Fruit fly (Drosophila melanogaster) whole organism, wandering third instar larva: Measurements from ENCODE around the gene CG14414.

Experiments used
- Abd-B ChIP-seq: fragments of >200 bp; optimal IDR thresholded peaks from 2 replicates; lab custom pipeline; 2017; ENCODE audit warnings: missing biosample characterization, missing genetic modification characterization
- CG32264 ChIP-seq: fragments of 200-800 bp; sonication (Bioruptor generic); optimal IDR thresholded peaks from 2 replicates; lab custom pipeline; 2016; ENCODE audit warnings: missing biosample characterization, missing genetic modification characterization
- CG9705 ChIP-seq: fragments of 200-800 bp; sonication (Bioruptor generic); optimal IDR thresholded peaks from 2 replicates; lab custom pipeline; 2018; ENCODE audit warnings: missing biosample characterization, mild to moderate bottlenecking, missing genetic modification characterization
- Dfd ChIP-seq: fragments of >200 bp; optimal IDR thresholded peaks from 2 replicates; lab custom pipeline; 2017; ENCODE audit warnings: missing biosample characterization, missing genetic modification characterization
- Dif ChIP-seq: fragments of 200-275, 200-300 bp; sonication (Bioruptor generic); optimal IDR thresholded peaks from 2 replicates; lab custom pipeline; 2018; ENCODE audit warnings: missing biosample characterization, missing genetic modification characterization; ENCODE audit not compliant: partially characterized antibody
- GATAd ChIP-seq: sonication (Bioruptor generic); optimal IDR thresholded peaks from 2 replicates; lab custom pipeline; 2016; ENCODE audit warnings: missing biosample characterization, missing genetic modification characterization
- HLH106 ChIP-seq: fragments of 200-800 bp; optimal IDR thresholded peaks from 3 replicates; lab custom pipeline; 2019; ENCODE audit warnings: missing biosample characterization, mild to moderate bottlenecking, missing genetic modification characterization, moderate library complexity
- Hnf4 ChIP-seq: fragments of 200-800 bp; sonication (Bioruptor generic); optimal IDR thresholded peaks from 2 replicates; lab custom pipeline; 2016; ENCODE audit warnings: missing biosample characterization, mild to moderate bottlenecking, missing genetic modification characterization
- Hr78 ChIP-seq: fragments of >200 bp; optimal IDR thresholded peaks from 2 replicates; lab custom pipeline; 2017; ENCODE audit warnings: missing biosample characterization, missing genetic modification characterization
- Hr83 ChIP-seq: fragments of 200-300 bp; sonication (Bioruptor generic); optimal IDR thresholded peaks from 2 replicates; lab custom pipeline; 2016; ENCODE audit warnings: missing biosample characterization, mild to moderate bottlenecking, missing genetic modification characterization, moderate library complexity; ENCODE audit not compliant: poor library complexity, severe bottlenecking
- Jra ChIP-seq: sonication (Bioruptor generic); optimal IDR thresholded peaks from 2 replicates; lab custom pipeline; 2016; ENCODE audit warnings: missing biosample characterization, missing genetic modification characterization
- Mio ChIP-seq: sonication (Bioruptor generic); optimal IDR thresholded peaks from 2 replicates; lab custom pipeline; 2016; ENCODE audit warnings: missing biosample characterization, missing genetic modification characterization
- Myc ChIP-seq: fragments of >200 bp; optimal IDR thresholded peaks from 2 replicates; lab custom pipeline; 2017
- N ChIP-seq: fragments of >200 bp; optimal IDR thresholded peaks from 2 replicates; lab custom pipeline; 2018; ENCODE audit warnings: missing biosample characterization, missing external identifiers, missing genetic modification characterization
- Rel ChIP-seq, 2 experiments: fragments of 200-800 bp; sonication (Bioruptor generic) in 1 of 2; optimal IDR thresholded peaks; 2 replicates in 1 of 2; 3 replicates in 1 of 2; lab custom pipeline; 2016 to 2019; ENCODE audit warnings: mild to moderate bottlenecking in 2 of 2, missing biosample characterization in 2 of 2, missing genetic modification characterization in 2 of 2, moderate library complexity in 1 of 2
- Sp1 ChIP-seq: fragments of 200-800 bp; sonication (Bioruptor generic); optimal IDR thresholded peaks from 3 replicates; lab custom pipeline; 2019; ENCODE audit warnings: missing biosample characterization, mild to moderate bottlenecking, missing genetic modification characterization, moderate library complexity
- br ChIP-seq: fragments of 200-800 bp; sonication (Bioruptor generic); optimal IDR thresholded peaks from 2 replicates; lab custom pipeline; 2016; ENCODE audit warnings: missing biosample characterization, missing genetic modification characterization
- brk ChIP-seq: fragments of 200-800 bp; sonication (Bioruptor generic); optimal IDR thresholded peaks from 2 replicates; lab custom pipeline; 2016; ENCODE audit warnings: missing biosample characterization, mild to moderate bottlenecking, missing genetic modification characterization
- dl ChIP-seq, 2 experiments: fragments of 175-275, 200-275 bp in 1 of 2; fragments of 200-275 bp in 1 of 2; sonication (Bioruptor generic); optimal IDR thresholded peaks; lab custom pipeline; 2018; ENCODE audit warnings: mild to moderate bottlenecking in 2 of 2, missing biosample characterization in 2 of 2, missing genetic modification characterization in 2 of 2, moderate library complexity in 2 of 2; ENCODE audit not compliant: partially characterized antibody in 2 of 2, insufficient read depth in 1 of 2
- dmrt93B ChIP-seq: fragments of 200-800 bp; sonication (Bioruptor generic); optimal IDR thresholded peaks from 2 replicates; lab custom pipeline; 2018; ENCODE audit warnings: missing biosample characterization, mild to moderate bottlenecking, missing genetic modification characterization
- dsf ChIP-seq: sonication (Bioruptor generic); optimal IDR thresholded peaks from 2 replicates; lab custom pipeline; 2016; ENCODE audit warnings: missing biosample characterization, missing genetic modification characterization, borderline replicate concordance
- ey ChIP-seq: fragments of 200-800 bp; sonication (Bioruptor generic); optimal IDR thresholded peaks from 2 replicates; lab custom pipeline; 2016; ENCODE audit warnings: missing biosample characterization, missing genetic modification characterization
- foxo ChIP-seq, 2 experiments: fragments of 200-800 bp; sonication (Bioruptor generic); optimal IDR thresholded peaks; 2 replicates in 1 of 2; 3 replicates in 1 of 2; lab custom pipeline; 2016 to 2017; ENCODE audit warnings: missing biosample characterization in 2 of 2, missing genetic modification characterization in 2 of 2
- fru ChIP-seq: fragments of 200-800 bp; sonication (Bioruptor generic); optimal IDR thresholded peaks from 3 replicates; lab custom pipeline; 2016; ENCODE audit warnings: missing biosample characterization, mild to moderate bottlenecking, missing genetic modification characterization
- h ChIP-seq: fragments of 200-800 bp; sonication (Bioruptor generic); optimal IDR thresholded peaks from 3 replicates; lab custom pipeline; 2016; ENCODE audit warnings: missing biosample characterization, mild to moderate bottlenecking, missing genetic modification characterization
- jim ChIP-seq: fragments of 175-275, 200-325 bp; sonication (Bioruptor generic); optimal IDR thresholded peaks from 2 replicates; lab custom pipeline; 2016; ENCODE audit warnings: missing biosample characterization, mild to moderate bottlenecking, missing genetic modification characterization
- lola ChIP-seq: fragments of >200 bp; optimal IDR thresholded peaks from 2 replicates; lab custom pipeline; 2017; ENCODE audit warnings: missing biosample characterization, missing genetic modification characterization
- pan ChIP-seq: fragments of >200 bp; optimal IDR thresholded peaks from 2 replicates; lab custom pipeline; 2017
- psq ChIP-seq: fragments of 200-800 bp; sonication (Bioruptor generic); optimal IDR thresholded peaks from 3 replicates; lab custom pipeline; 2017; ENCODE audit warnings: missing biosample characterization, mild to moderate bottlenecking, missing genetic modification characterization, moderate library complexity
- rgr ChIP-seq: fragments of 200-800 bp; sonication (Bioruptor generic); optimal IDR thresholded peaks from 3 replicates; lab custom pipeline; 2016; ENCODE audit warnings: missing biosample characterization, mild to moderate bottlenecking, missing genetic modification characterization
- sv ChIP-seq: fragments of 200-800 bp; sonication (Bioruptor generic); optimal IDR thresholded peaks from 3 replicates; lab custom pipeline; 2016; ENCODE audit warnings: missing biosample characterization, missing genetic modification characterization
- tai ChIP-seq: sonication (Bioruptor generic); optimal IDR thresholded peaks from 2 replicates; lab custom pipeline; 2016; ENCODE audit warnings: missing biosample characterization, missing genetic modification characterization
- usp ChIP-seq: fragments of >200 bp; optimal IDR thresholded peaks from 2 replicates; lab custom pipeline; 2017; ENCODE audit warnings: missing biosample characterization, missing genetic modification characterization
- woc ChIP-seq: sonication (Bioruptor generic); optimal IDR thresholded peaks from 2 replicates; lab custom pipeline; 2016; ENCODE audit warnings: missing biosample characterization, mild to moderate bottlenecking, missing genetic modification characterization

The CG14414 gene

dm6 chrX:14588996-14589621 is 8.7 kb downstream of the CG14414 start:
- no peak for TF ChIP-seq Hnf4
- no peak for TF ChIP-seq Mio (GFP tag; lab: Kevin White, UChicago)
- no peak for TF ChIP-seq Sp1 (GFP tag; lab: Kevin White, UChicago)
- TF ChIP-seq Hr83: no peak
- TF ChIP-seq dsf: no peak
- TF ChIP-seq woc (GFP tag; lab: Kevin White, UChicago): no peak
- no peak for TF ChIP-seq jim (GFP tag; lab: Kevin White, UChicago)
- TF ChIP-seq foxo (GFP tag; optimal IDR thresholded peaks at IDR 0.05; lab: Kevin White, UChicago): no peak
- TF ChIP-seq GATAd (GFP tag; lab: Kevin White, UChicago): no peak
- no peak for TF ChIP-seq Abd-B
- TF ChIP-seq tai (GFP tag; lab: Kevin White, UChicago): no peak
- no peak for TF ChIP-seq CG32264 (GFP tag; lab: Kevin White, UChicago)
- TF ChIP-seq Dif (GFP tag; lab: Kevin White, UChicago): no peak
- no peak for TF ChIP-seq rgr
- TF ChIP-seq Dfd (GFP tag; lab: Kevin White, UChicago): no peak
- no peak for TF ChIP-seq Jra
- TF ChIP-seq Rel (GFP tag; optimal IDR thresholded peaks at IDR 0.05; lab: Kevin White, UChicago): no peak
- TF ChIP-seq Rel (tag; optimal IDR thresholded peaks at IDR 0.05; lab: Kevin White, UChicago): no peak
- no peak for TF ChIP-seq dmrt93B (GFP tag; lab: Kevin White, UChicago)
- TF ChIP-seq h: no peak
- TF ChIP-seq brk (GFP tag; lab: Kevin White, UChicago): no peak

DNA sequence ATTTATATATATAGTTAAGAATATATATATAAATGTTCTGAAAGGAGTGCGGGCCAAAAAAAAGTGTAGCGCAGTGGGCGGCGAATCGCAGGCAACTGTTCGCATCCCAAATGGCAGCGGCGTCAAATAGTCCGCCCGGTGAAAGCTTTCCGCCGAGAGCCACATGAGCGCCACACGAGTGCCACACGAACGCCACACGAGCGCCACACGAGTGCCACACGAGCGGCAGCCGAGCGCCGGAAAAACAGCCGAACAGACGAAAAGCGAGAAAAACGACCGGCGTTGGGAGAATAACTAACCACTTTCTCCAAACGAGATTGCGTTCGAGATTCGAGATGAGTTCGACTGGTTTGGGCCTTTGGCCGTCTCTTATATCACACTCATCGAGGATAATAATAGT is 11.1 kb downstream of the CG14414 start:
- no peak for TF ChIP-seq jim (GFP tag; lab: Kevin White, UChicago)
- TF ChIP-seq h: no peak
- TF ChIP-seq Dif (GFP tag; lab: Kevin White, UChicago): no peak
- TF ChIP-seq Dfd (GFP tag; lab: Kevin White, UChicago): no peak
- no peak for TF ChIP-seq foxo (GFP tag; optimal IDR thresholded peaks at IDR 0.05; lab: Kevin White, UChicago)
- no peak for TF ChIP-seq tai (GFP tag; lab: Kevin White, UChicago)
- TF ChIP-seq N (GFP tag; lab: Kevin White, UChicago): no peak
- TF ChIP-seq fru (GFP tag; lab: Kevin White, UChicago): no peak
- no peak for TF ChIP-seq usp (GFP tag; lab: Kevin White, UChicago)
- no peak for TF ChIP-seq Hr78 (GFP tag; lab: Kevin White, UChicago)
- no peak for TF ChIP-seq Jra
- TF ChIP-seq ey: no peak
- no peak for TF ChIP-seq pan (lab: Kevin White, UChicago)
- TF ChIP-seq psq (GFP tag; lab: Kevin White, UChicago): no peak
- no peak for TF ChIP-seq woc (GFP tag; lab: Kevin White, UChicago)
- no peak for TF ChIP-seq Myc (lab: Kevin White, UChicago)
- no peak for TF ChIP-seq br (GFP tag; lab: Kevin White, UChicago)
- no peak for TF ChIP-seq sv
- TF ChIP-seq lola (GFP tag; lab: Kevin White, UChicago): no peak

dm6 chrX:14593091-14593490 is 12.7 kb downstream of the CG14414 start:
- TF ChIP-seq brk (GFP tag; lab: Kevin White, UChicago) (no peak), CG32264 (GFP tag; lab: Kevin White, UChicago) (no peak), Hr83 (no peak), N (GFP tag; lab: Kevin White, UChicago) (no peak), Myc (lab: Kevin White, UChicago) (no peak), Hr78 (GFP tag; lab: Kevin White, UChicago) (no peak), HLH106 (tag; lab: Kevin White, UChicago) (no peak), foxo (GFP tag; optimal IDR thresholded peaks at IDR 0.05; lab: Kevin White, UChicago) (no peak), pan (lab: Kevin White, UChicago) (no peak), lola (GFP tag; lab: Kevin White, UChicago) (no peak), dl (GFP tag; optimal IDR thresholded peaks at IDR 0.05; lab: Kevin White, UChicago; ENCODE audit: insufficient read depth in 1 of 2, partially characterized antibody in 2 of 2) (no peak), CG9705 (GFP tag; lab: Kevin White, UChicago) (no peak), Sp1 (GFP tag; lab: Kevin White, UChicago) (no peak)
